Worm (Caenorhabditis elegans): ENCODE results near the gene Y52E8A.2.
A peak's percentile ranks its signal among the peaks of the same experiment; 100 is the strongest.

Gene Y52E8A.2

DNA sequence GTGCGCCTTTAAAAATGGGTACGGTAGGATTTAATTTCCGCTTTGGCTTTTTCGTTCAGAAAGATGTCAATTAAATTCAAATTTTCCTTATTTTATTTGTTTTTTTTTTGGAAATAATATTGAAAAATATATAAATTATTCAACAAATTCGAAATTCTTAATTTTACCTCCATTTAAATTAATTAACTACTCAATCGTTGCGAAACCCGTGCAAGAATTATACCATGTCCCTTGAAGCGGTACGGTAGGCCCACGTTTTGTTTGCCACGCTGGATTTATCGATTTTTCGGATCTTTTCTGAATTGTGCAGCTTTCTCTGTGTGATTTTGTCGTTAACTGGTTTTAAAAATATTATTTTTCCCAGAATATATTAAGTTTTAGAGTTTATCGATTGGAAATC lies at the start of gene Y52E8A.2:
TSS of gene Y52E8A.2 (plus strand) at position 382 of the 400 bp plus-strand sequence.
- TF ChIP-seq C06A6.2 (GFP tag; conservative IDR thresholded peaks at IDR 0.05) (no peak), ceh-91 (GFP tag; IDR thresholded peaks at IDR 0.05) (peak; percentile 47), madf-6 (GFP tag; IDR thresholded peaks at IDR 0.05) (peak; percentile 73; the same call in 1 of the 2 replicates), madf-8 (GFP tag; conservative IDR thresholded peaks at IDR 0.05) (peak; percentile 73), D2030.7 (GFP tag; IDR thresholded peaks at IDR 0.05) (peak; percentile 37; the same call in 1 of the 2 replicates), lsl-1 (GFP tag; optimal IDR thresholded peaks at IDR 0.05) (peak; percentile 95), xnd-1 (tag; optimal IDR thresholded peaks at IDR 0.05) (peak; percentile 66), F33H1.4 (GFP tag; IDR thresholded peaks at IDR 0.05) (peak; percentile 82), zim-3 (tag; optimal IDR thresholded peaks at IDR 0.05) (no peak), egl-18 (GFP tag; IDR thresholded peaks at IDR 0.05) (no peak)

DNA sequence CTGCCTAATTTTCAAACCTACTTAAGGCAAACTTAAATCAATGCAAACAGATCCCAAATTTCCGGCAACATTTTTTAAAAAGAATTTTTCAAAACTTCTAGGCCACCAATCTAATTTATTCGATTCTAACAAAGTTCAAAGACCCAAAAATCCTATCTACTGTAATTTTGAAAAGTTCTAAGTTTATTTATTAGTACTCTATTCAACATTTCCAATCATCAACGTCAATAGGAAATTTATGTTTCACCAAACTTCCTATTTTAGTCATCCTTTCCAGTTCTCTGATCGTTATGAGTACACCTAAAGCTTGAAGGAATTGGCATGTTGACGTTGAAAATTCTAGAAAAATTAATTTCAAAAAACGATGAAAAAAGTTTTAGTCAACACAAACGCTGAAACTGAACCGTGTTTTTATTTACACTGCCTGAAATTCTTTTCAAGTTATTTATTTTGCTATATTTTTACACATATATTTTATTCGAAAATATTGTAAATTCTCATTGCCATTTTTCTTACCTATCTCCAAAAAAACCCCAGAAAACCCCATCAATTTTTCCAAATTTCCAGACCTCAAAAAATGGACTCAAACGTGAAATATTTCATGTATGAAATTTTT lies 44.9 kb upstream of the Y52E8A.2 start, which contains the start of gene npr-42:
TSS of gene npr-42 (plus strand) at position 566 of the 616 bp plus-strand sequence.
- no peak for TF ChIP-seq gei-17 (GFP tag; optimal IDR thresholded peaks at IDR 0.05)
- no peak for TF ChIP-seq xnd-1 (tag; optimal IDR thresholded peaks at IDR 0.05)
- no peak for TF ChIP-seq unc-62 (GFP tag; optimal IDR thresholded peaks at IDR 0.05)
- TF ChIP-seq sdz-38 (tag; optimal IDR thresholded peaks at IDR 0.05) = no peak
- no peak for TF ChIP-seq lsy-27 (tag; optimal IDR thresholded peaks at IDR 0.05; ENCODE audit: borderline replicate concordance, insufficient read depth)
- TF ChIP-seq madf-6 (GFP tag; IDR thresholded peaks at IDR 0.05) = no peak
- no peak for TF ChIP-seq mel-28 (tag; optimal IDR thresholded peaks at IDR 0.05; ENCODE audit: borderline replicate concordance)
- TF ChIP-seq lag-1 (GFP tag; IDR thresholded peaks at IDR 0.05) = no peak
- TF ChIP-seq F22D6.2 (tag; optimal IDR thresholded peaks at IDR 0.05) = no peak
- no peak for TF ChIP-seq hlh-12 (tag; optimal IDR thresholded peaks at IDR 0.05)
- TF ChIP-seq F37B4.10 (GFP tag; IDR thresholded peaks at IDR 0.05) = no peak
- TF ChIP-seq Y53G8AR.9 (GFP tag; conservative IDR thresholded peaks at IDR 0.05) = no peak

DNA sequence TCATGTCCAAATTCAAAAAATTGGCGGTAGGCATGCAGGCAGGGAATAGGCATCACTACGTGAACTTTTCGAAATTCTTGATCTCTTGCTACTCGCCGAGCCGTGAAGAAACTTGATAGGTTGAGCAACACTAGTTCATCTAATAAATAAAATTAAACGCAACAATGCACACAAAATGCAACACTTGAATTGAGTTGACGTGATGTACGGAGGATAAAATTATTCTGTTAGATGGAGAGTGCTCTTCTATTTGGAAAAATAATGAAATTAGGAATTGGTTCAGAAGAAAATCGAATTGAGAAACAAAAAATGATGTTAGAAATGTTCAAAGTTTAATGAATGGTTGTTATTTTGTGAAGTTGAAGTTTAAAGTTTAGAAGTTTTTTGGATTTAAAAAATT lies 43.7 kb upstream of the Y52E8A.2 start:
- TF ChIP-seq lin-54 (GFP tag; optimal IDR thresholded peaks at IDR 0.05) = no peak
- no peak for TF ChIP-seq bed-2 (GFP tag; IDR thresholded peaks at IDR 0.05)

DNA sequence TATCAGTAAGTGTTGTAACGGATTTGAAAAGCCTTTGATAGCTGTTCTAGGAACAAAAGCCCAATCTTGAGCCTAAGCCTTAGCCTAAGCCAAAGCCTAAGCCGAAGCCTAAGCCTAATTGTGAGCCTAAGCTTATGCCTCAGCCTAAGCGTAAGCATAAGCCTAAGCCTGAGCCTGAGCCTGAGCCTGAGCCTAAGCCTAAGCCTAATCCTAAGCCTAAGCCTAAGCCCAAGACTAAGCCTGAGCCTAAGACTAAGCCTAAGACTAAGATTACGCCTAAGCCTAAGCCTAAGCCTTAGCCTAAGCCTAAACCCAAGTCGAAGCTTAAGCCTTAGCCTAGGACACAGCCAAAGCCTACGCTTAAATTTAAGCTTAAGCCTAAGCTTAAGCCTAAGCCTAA lies 43.0 kb upstream of the Y52E8A.2 start:
- no peak for TF ChIP-seq attf-6 (GFP tag; IDR thresholded peaks at IDR 0.05)

DNA sequence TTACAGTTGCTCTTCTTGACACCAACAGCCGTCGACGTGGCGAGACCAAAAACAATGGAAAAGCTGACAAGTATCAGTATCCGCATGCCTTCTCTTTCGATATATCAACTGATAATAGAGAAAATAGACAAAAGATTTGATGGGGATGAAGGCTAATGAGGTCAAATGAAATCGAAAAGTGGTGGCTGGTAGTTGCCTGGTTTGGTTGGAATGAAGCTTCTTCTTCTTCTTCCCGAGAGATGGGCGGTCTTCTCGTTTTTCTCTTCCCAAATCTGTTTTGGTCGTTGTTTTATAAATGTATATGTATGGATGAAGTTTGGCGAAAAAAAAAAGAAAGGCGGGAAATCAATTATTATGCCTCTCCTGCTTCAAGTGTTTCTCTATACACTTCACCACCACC lies 38.9 kb upstream of the Y52E8A.2 start, which contains the start of gene C01F1.5:
TSS of gene C01F1.5 (minus strand) at position 103 of the 400 bp plus-strand sequence.
- TF ChIP-seq rcor-1 (GFP tag; IDR thresholded peaks at IDR 0.05) = no peak
- TF ChIP-seq dpl-1 (GFP tag; optimal IDR thresholded peaks at IDR 0.05) = no peak
- TF ChIP-seq nfya-2 (GFP tag; IDR thresholded peaks at IDR 0.05) = no peak
- no peak for TF ChIP-seq nhr-90 (tag; optimal IDR thresholded peaks at IDR 0.05)
- peak; percentile 5 for TF ChIP-seq snpc-3.4 (tag; optimal IDR thresholded peaks at IDR 0.05)
- TF ChIP-seq T07F8.4 (tag; optimal IDR thresholded peaks at IDR 0.05) = no peak

All from whole organism, young adult.